Fruit fly (Drosophila melanogaster): ENCODE results near the gene CG7386.

dm6 chr3L:6161997-6162396 lies 27.5 kb upstream of the CG7386 start:
- TF ChIP-seq psq (optimal IDR thresholded peaks at IDR 0.05) (no peak), ttk (optimal IDR thresholded peaks at IDR 0.05) (no peak), insv (optimal IDR thresholded peaks at IDR 0.05) (no peak), Myc (optimal IDR thresholded peaks at IDR 0.05) (no peak)
